Fruit fly (Drosophila melanogaster): ENCODE results near the gene Aven.
A peak's percentile ranks its signal among the peaks of the same experiment; 100 is the strongest.

Aven gene

dm6 chrX:12653574-12653973 lies 24.1 kb upstream of the Aven start, which contains the start of gene CkIalpha (continued):
- TF ChIP-seq sc (optimal IDR thresholded peaks at IDR 0.05) (no peak), sc (GFP tag; optimal IDR thresholded peaks at IDR 0.05) (no peak), Mad (GFP tag; optimal IDR thresholded peaks at IDR 0.05) (peak; percentile 57), CG2712 (tag; optimal IDR thresholded peaks at IDR 0.05) (peak; percentile 47), Hsf (GFP tag; optimal IDR thresholded peaks at IDR 0.05) (peak; percentile 52), peb (GFP tag; IDR thresholded peaks at IDR 0.05) (no peak), Sox100B (GFP tag; optimal IDR thresholded peaks at IDR 0.05) (no peak), z (GFP tag; IDR thresholded peaks at IDR 0.05) (no peak), kni (GFP tag; optimal IDR thresholded peaks at IDR 0.05) (no peak), CG14860 (GFP tag; IDR thresholded peaks at IDR 0.05; ENCODE audit: partially characterized antibody) (peak; percentile 98), CG33213 (GFP tag; optimal IDR thresholded peaks at IDR 0.05) (peak; percentile 74), Fer2 (tag; optimal IDR thresholded peaks at IDR 0.05) (peak; percentile 3), CG11560 (tag; IDR thresholded peaks at IDR 0.05) (peak; percentile 44; the same call in 1 of the 3 replicates), gem (tag; optimal IDR thresholded peaks at IDR 0.05) (peak; percentile 22), CG15514 (GFP tag; optimal IDR thresholded peaks at IDR 0.05) (peak; percentile 94), h (optimal IDR thresholded peaks at IDR 0.05) (no peak), CG11504 (tag; optimal IDR thresholded peaks at IDR 0.05) (no peak), CG34376 (GFP tag; optimal IDR thresholded peaks at IDR 0.05) (peak; percentile 53), nom (GFP tag; optimal IDR thresholded peaks at IDR 0.05) (no peak), ci (GFP tag; IDR thresholded peaks at IDR 0.05) (peak; percentile 74), CTCF (GFP tag; optimal IDR thresholded peaks at IDR 0.05) (peak; percentile 54), CG7556 (GFP tag; optimal IDR thresholded peaks at IDR 0.05) (no peak), ttk (GFP tag; IDR thresholded peaks at IDR 0.05) (no peak), hkb (optimal IDR thresholded peaks at IDR 0.05) (no peak), hkb (GFP tag; IDR thresholded peaks at IDR 0.05) (peak; percentile 59), CG2875 (GFP tag; optimal IDR thresholded peaks at IDR 0.05) (no peak), CG18619 (GFP tag; optimal IDR thresholded peaks at IDR 0.05) (peak; percentile 19), CG8765 (GFP tag; IDR thresholded peaks at IDR 0.05) (0 out of 2 replicates have a peak, but pooled peaks have one; percentile 23), Hr39 (optimal IDR thresholded peaks at IDR 0.05) (no peak), CG14667 (GFP tag; IDR thresholded peaks at IDR 0.05) (no peak), CG6854 (GFP tag; optimal IDR thresholded peaks at IDR 0.05) (no peak), ken (GFP tag; IDR thresholded peaks at IDR 0.05) (no peak), CG10654 (GFP tag; optimal IDR thresholded peaks at IDR 0.05) (peak; percentile 31), Dip3 (GFP tag; optimal IDR thresholded peaks at IDR 0.05) (peak; percentile 67), MBD-R2 (GFP tag; IDR thresholded peaks at IDR 0.05) (peak; percentile 65; the same call in 1 of the 2 replicates), Oli (tag; optimal IDR thresholded peaks at IDR 0.05) (no peak), CG10959 (GFP tag; IDR thresholded peaks at IDR 0.05) (no peak), org-1 (GFP tag; optimal IDR thresholded peaks at IDR 0.05) (no peak), Doc3 (GFP tag; IDR thresholded peaks at IDR 0.05; ENCODE audit: partially characterized antibody) (peak; percentile 93), CG8944 (GFP tag; optimal IDR thresholded peaks at IDR 0.05) (peak; percentile 54), ab (GFP tag; optimal IDR thresholded peaks at IDR 0.05) (no peak), dm (GFP tag; optimal IDR thresholded peaks at IDR 0.05) (peak; percentile 27), CG17361 (GFP tag; IDR thresholded peaks at IDR 0.05) (no peak), CG10462 (GFP tag; optimal IDR thresholded peaks at IDR 0.05) (no peak), sr (GFP tag; IDR thresholded peaks at IDR 0.05) (no peak), dysf (GFP tag; IDR thresholded peaks at IDR 0.05) (peak; percentile 43; the same call in 2 of the 3 replicates), CG7963 (GFP tag; IDR thresholded peaks at IDR 0.05; ENCODE audit: partially characterized antibody) (peak; percentile 98), wek (GFP tag; optimal IDR thresholded peaks at IDR 0.05) (peak; percentile 5), Mes4 (GFP tag; optimal IDR thresholded peaks at IDR 0.05) (no peak), cad (GFP tag; optimal IDR thresholded peaks at IDR 0.05) (no peak), fd96Cb (tag; optimal IDR thresholded peaks at IDR 0.05) (no peak), CG16815 (GFP tag; optimal IDR thresholded peaks at IDR 0.05) (no peak), CG3163 (GFP tag; optimal IDR thresholded peaks at IDR 0.05) (peak; percentile 43), bowl (GFP tag; IDR thresholded peaks at IDR 0.05) (0 out of 2 replicates have a peak, but pooled peaks have one; percentile 20)
